Worm (Caenorhabditis elegans) whole organism, L3 larva: Measurements from ENCODE around the gene egg-1.
A peak's percentile ranks its signal among the peaks of the same experiment; 100 is the strongest.

ENCODE experiments used
- R02D3.7 ChIP-seq: fragments of 150-350 bp; optimal IDR thresholded peaks from 2 replicates; lab custom pipeline; 2014; ENCODE audit warnings: missing biosample characterization, missing genetic modification characterization
- ZK546.5 ChIP-seq: sonication (generic microtip); optimal IDR thresholded peaks from 2 replicates; lab custom pipeline; 2017; ENCODE audit warnings: missing biosample characterization, missing genetic modification characterization
- aly-2 ChIP-seq: fragments of 150-350 bp; optimal IDR thresholded peaks from 2 replicates; lab custom pipeline; 2014; ENCODE audit warnings: missing biosample characterization, missing genetic modification characterization
- ama-1 ChIP-seq: fragments of 150-350 bp; optimal IDR thresholded peaks from 2 replicates; lab custom pipeline; 2018
- ceh-16 ChIP-seq: sonication (generic microtip); optimal IDR thresholded peaks from 2 replicates; lab custom pipeline; 2017; ENCODE audit warnings: missing biosample characterization, missing genetic modification characterization
- ceh-28 ChIP-seq: fragments of 150-350 bp; optimal IDR thresholded peaks from 2 replicates; lab custom pipeline; 2014; ENCODE audit warnings: missing biosample characterization, missing genetic modification reagents, missing genetic modification characterization
- ceh-82 ChIP-seq: fragments of 150-350 bp; optimal IDR thresholded peaks from 2 replicates; lab custom pipeline; 2014; ENCODE audit warnings: missing biosample characterization, missing genetic modification characterization
- ceh-9 ChIP-seq: sonication (generic microtip); optimal IDR thresholded peaks from 2 replicates; lab custom pipeline; 2018; ENCODE audit warnings: missing biosample characterization, missing genetic modification characterization
- egl-27 ChIP-seq: sonication (generic microtip); optimal IDR thresholded peaks from 4 replicates; lab custom pipeline; 2017; ENCODE audit warnings: missing biosample characterization, missing genetic modification reagents, missing genetic modification characterization
- egl-5 ChIP-seq: fragments of 150-350 bp; optimal IDR thresholded peaks from 2 replicates; lab custom pipeline; 2017; ENCODE audit warnings: missing biosample characterization, missing genetic modification reagents, missing genetic modification characterization, inconsistent platforms
- elt-1 ChIP-seq: fragments of 150-350 bp; optimal IDR thresholded peaks from 2 replicates; lab custom pipeline; 2014; ENCODE audit warnings: missing biosample characterization, missing genetic modification characterization
- elt-2 ChIP-seq: sonication (generic microtip); optimal IDR thresholded peaks from 2 replicates; lab custom pipeline; 2016; ENCODE audit warnings: missing genetic modification reagents, mild to moderate bottlenecking, missing genetic modification characterization, missing compliant biosample characterization
- elt-3 ChIP-seq, 3 experiments: fragments of 150-350 bp in 1 of 3; sonication (generic microtip) in 2 of 3; optimal IDR thresholded peaks; 2 replicates in 2 of 3; 4 replicates in 1 of 3; lab custom pipeline; 2014 to 2017; ENCODE audit warnings: missing biosample characterization in 3 of 3, missing genetic modification characterization in 3 of 3
- eor-1 ChIP-seq, 2 experiments: fragments of 150-350 bp; optimal IDR thresholded peaks; 2 replicates each; lab custom pipeline; 2014 to 2018; ENCODE audit warnings: missing biosample characterization in 2 of 2, missing genetic modification characterization in 2 of 2
- fkh-10 ChIP-seq: sonication (generic microtip); optimal IDR thresholded peaks from 2 replicates; lab custom pipeline; 2017; ENCODE audit warnings: missing biosample characterization, missing genetic modification reagents, missing genetic modification characterization
- fos-1 ChIP-seq: fragments of 150-350 bp; optimal IDR thresholded peaks from 2 replicates; lab custom pipeline; 2014; ENCODE audit warnings: missing biosample characterization, missing genetic modification characterization
- hmg-11 ChIP-seq: sonication (generic microtip); optimal IDR thresholded peaks from 2 replicates; lab custom pipeline; 2016; ENCODE audit warnings: missing genetic modification characterization, missing compliant biosample characterization
- jun-1 ChIP-seq: fragments of 150-350 bp; optimal IDR thresholded peaks from 2 replicates; lab custom pipeline; 2014; ENCODE audit warnings: missing biosample characterization, missing genetic modification reagents, missing genetic modification characterization
- lin-15B ChIP-seq: fragments of 150-350 bp; optimal IDR thresholded peaks from 2 replicates; lab custom pipeline; 2014; ENCODE audit warnings: missing biosample characterization, missing genetic modification characterization
- lin-39 ChIP-seq: fragments of 150-350 bp; optimal IDR thresholded peaks from 2 replicates; lab custom pipeline; 2018; ENCODE audit warnings: missing biosample characterization, missing genetic modification reagents, missing genetic modification characterization
- lsy-12 ChIP-seq: sonication (generic microtip); optimal IDR thresholded peaks from 2 replicates; lab custom pipeline; 2016; ENCODE audit warnings: mild to moderate bottlenecking, missing genetic modification characterization, missing compliant biosample characterization
- nfya-1 ChIP-seq: sonication (generic microtip); optimal IDR thresholded peaks from 2 replicates; lab custom pipeline; 2017; ENCODE audit warnings: missing genetic modification characterization, mild to moderate bottlenecking, missing compliant biosample characterization, antibody characterized with exemption, moderate library complexity; ENCODE audit not compliant: insufficient read depth
- nhr-11 ChIP-seq: fragments of 150-350 bp; optimal IDR thresholded peaks from 2 replicates; lab custom pipeline; 2014; ENCODE audit warnings: missing biosample characterization, missing genetic modification characterization
- nhr-12 ChIP-seq: fragments of 150-350 bp; optimal IDR thresholded peaks from 2 replicates; lab custom pipeline; 2014; ENCODE audit warnings: missing biosample characterization, missing genetic modification characterization
- nhr-23 ChIP-seq: fragments of 150-350 bp; optimal IDR thresholded peaks from 2 replicates; lab custom pipeline; 2014; ENCODE audit warnings: missing biosample characterization, missing genetic modification reagents, missing genetic modification characterization
- nhr-237 ChIP-seq: fragments of 150-350 bp; optimal IDR thresholded peaks from 2 replicates; lab custom pipeline; 2014; ENCODE audit warnings: missing biosample characterization, missing genetic modification characterization
- nhr-25 ChIP-seq: sonication (generic microtip); optimal IDR thresholded peaks from 2 replicates; lab custom pipeline; 2017; ENCODE audit warnings: missing biosample characterization, missing genetic modification characterization
- nhr-28 ChIP-seq: fragments of 150-350 bp; optimal IDR thresholded peaks from 2 replicates; lab custom pipeline; 2014; ENCODE audit warnings: missing biosample characterization, missing genetic modification characterization
- nhr-43 ChIP-seq: sonication (generic microtip); optimal IDR thresholded peaks from 2 replicates; lab custom pipeline; 2016; ENCODE audit warnings: mild to moderate bottlenecking, missing genetic modification characterization, missing compliant biosample characterization; ENCODE audit not compliant: poor library complexity, severe bottlenecking
- nhr-67 ChIP-seq: fragments of 150-350 bp; optimal IDR thresholded peaks from 2 replicates; lab custom pipeline; 2014; ENCODE audit warnings: missing biosample characterization, missing genetic modification characterization
- nhr-76 ChIP-seq: fragments of 150-350 bp; sonication (generic microtip); optimal IDR thresholded peaks from 5 replicates; lab custom pipeline; 2014; ENCODE audit warnings: missing biosample characterization, missing genetic modification characterization
- nhr-77 ChIP-seq: fragments of 150-350 bp; optimal IDR thresholded peaks from 2 replicates; lab custom pipeline; 2014; ENCODE audit warnings: missing biosample characterization, missing genetic modification characterization
- pha-4 ChIP-seq: fragments of 150-350 bp; optimal IDR thresholded peaks from 2 replicates; lab custom pipeline; 2014; ENCODE audit warnings: missing biosample characterization, missing genetic modification reagents, missing genetic modification characterization
- pqm-1 ChIP-seq: fragments of 150-350 bp; optimal IDR thresholded peaks from 2 replicates; lab custom pipeline; 2017; ENCODE audit warnings: missing biosample characterization, missing genetic modification characterization, inconsistent platforms
- sea-2 ChIP-seq: fragments of 150-350 bp; sonication (generic microtip); optimal IDR thresholded peaks from 4 replicates; lab custom pipeline; 2014; ENCODE audit warnings: missing biosample characterization, missing genetic modification reagents, missing genetic modification characterization
- skn-1 ChIP-seq: fragments of 150-350 bp; optimal IDR thresholded peaks from 2 replicates; lab custom pipeline; 2014; ENCODE audit warnings: missing biosample characterization, missing genetic modification characterization
- snpc-4 ChIP-seq: fragments of 150-350 bp; optimal IDR thresholded peaks from 2 replicates; lab custom pipeline; 2014; ENCODE audit warnings: missing biosample characterization, missing genetic modification characterization
- unc-62 ChIP-seq: fragments of 150-350 bp; sonication (generic microtip); optimal IDR thresholded peaks from 4 replicates; lab custom pipeline; 2014; ENCODE audit warnings: missing biosample characterization, missing genetic modification reagents, missing genetic modification characterization
- zag-1 ChIP-seq: fragments of 150-350 bp; optimal IDR thresholded peaks from 2 replicates; lab custom pipeline; 2014; ENCODE audit warnings: missing biosample characterization, missing genetic modification characterization
- ztf-11 ChIP-seq: fragments of 150-350 bp; optimal IDR thresholded peaks from 2 replicates; lab custom pipeline; 2014; ENCODE audit warnings: missing biosample characterization, missing genetic modification characterization
- ztf-4 ChIP-seq: fragments of 150-350 bp; optimal IDR thresholded peaks from 2 replicates; lab custom pipeline; 2014; ENCODE audit warnings: missing biosample characterization, missing genetic modification characterization

egg-1 gene

DNA sequence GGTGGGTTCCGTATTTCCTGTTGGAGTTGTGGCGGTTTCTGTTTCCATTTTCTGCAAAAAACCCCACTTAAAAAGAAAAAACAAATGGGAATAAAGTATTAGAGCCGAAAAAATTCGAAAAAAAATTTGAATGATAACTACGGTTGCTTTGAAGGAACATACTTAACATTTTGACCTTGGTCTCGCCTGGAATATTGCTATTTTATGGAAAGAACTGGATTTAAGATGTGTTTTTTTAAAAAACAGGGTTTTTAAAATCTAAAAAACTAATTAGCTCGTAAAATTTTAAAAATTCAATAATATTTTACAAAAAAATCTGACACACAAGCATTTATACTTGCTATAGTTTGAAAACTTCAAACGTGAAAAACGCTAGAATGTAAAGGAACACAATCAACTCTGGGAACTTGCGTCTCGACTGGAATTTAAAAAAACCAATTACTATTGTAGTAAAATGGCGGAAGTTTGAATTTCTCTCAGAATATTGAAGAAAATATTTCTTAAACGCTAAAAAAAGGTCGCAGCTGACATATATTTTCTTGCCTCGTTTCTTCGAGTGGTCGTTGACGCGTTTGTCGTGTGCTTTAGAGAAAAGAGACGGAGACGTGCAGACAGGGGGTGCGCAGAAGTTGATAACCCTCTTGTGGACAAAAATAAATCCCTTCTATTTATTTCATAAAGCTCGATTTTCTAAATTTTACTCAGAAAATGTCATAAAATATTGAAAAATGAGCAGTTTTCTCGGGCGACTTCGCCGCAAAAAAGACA lies 29.8 kb upstream of the egg-1 start, which contains the start of the genes lgg-3 and rgs-5:
Gene lgg-3, minus strand, starts transcription at position 51 of the 768 bp plus-strand sequence.
Gene rgs-5, plus strand, starts transcription at position 593 of the 768 bp plus-strand sequence.
- TF ChIP-seq lin-39 (peak; percentile 30), elt-1 (tag; lab: Kevin White, UChicago) (no peak), nhr-237 (tag; lab: Kevin White, UChicago) (no peak), nfya-1 (peak; percentile 53), ama-1 (lab: Kevin White, UChicago) (no peak), egl-5 (tag; lab: Kevin White, UChicago) (peak; percentile 21), hmg-11 (tag; lab: Kevin White, UChicago) (peak; percentile 27), elt-3 (tag; optimal IDR thresholded peaks at IDR 0.05; lab: Kevin White, UChicago) (no peak), elt-2 (peak; percentile 5), ceh-28 (tag; lab: Kevin White, UChicago) (no peak), pha-4 (tag; lab: Kevin White, UChicago) (peak; percentile 60), snpc-4 (tag; lab: Kevin White, UChicago) (peak; percentile 79), lin-15B (tag; lab: Kevin White, UChicago) (peak; percentile 46), nhr-23 (tag; lab: Kevin White, UChicago) (peak; percentile 12)

DNA sequence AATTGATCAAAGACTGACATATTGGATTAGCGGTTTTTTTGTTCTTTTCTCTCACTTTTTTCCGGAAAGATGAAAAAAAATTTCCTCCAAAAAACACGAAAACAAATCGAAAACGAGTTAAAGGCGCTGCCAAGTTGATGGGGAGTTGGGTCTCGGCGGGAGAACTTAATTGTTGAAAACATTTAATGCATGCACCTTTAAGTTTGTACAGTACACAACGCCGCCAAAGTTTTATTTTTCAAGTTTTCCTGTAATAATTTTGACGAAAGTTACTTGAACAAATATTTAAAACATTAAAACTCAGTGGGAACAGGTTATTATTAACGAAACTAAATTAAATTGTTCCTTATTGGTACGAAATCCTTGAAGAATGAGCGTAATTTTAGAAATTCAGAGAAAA lies 26.5 kb upstream of the egg-1 start:
- TF ChIP-seq aly-2 (tag; lab: Kevin White, UChicago) (no peak), lin-15B (tag; lab: Kevin White, UChicago) (no peak), egl-27 (tag; lab: Kevin White, UChicago) (no peak), ceh-82 (tag; lab: Kevin White, UChicago) (no peak), ceh-28 (tag; lab: Kevin White, UChicago) (no peak), elt-1 (tag; lab: Kevin White, UChicago) (no peak), ztf-4 (tag; lab: Kevin White, UChicago) (no peak), skn-1 (tag; lab: Kevin White, UChicago) (no peak), nhr-77 (tag; lab: Kevin White, UChicago) (no peak), nhr-237 (tag; lab: Kevin White, UChicago) (no peak), pha-4 (tag; lab: Kevin White, UChicago) (no peak), nhr-28 (no peak), ceh-16 (tag; lab: Kevin White, UChicago) (no peak), ama-1 (lab: Kevin White, UChicago) (no peak), nhr-25 (tag; lab: Kevin White, UChicago) (no peak), zag-1 (tag; lab: Kevin White, UChicago) (no peak), jun-1 (tag; lab: Kevin White, UChicago) (no peak), elt-2 (no peak), elt-3 (tag; optimal IDR thresholded peaks at IDR 0.05; lab: Kevin White, UChicago) (no peak)

DNA sequence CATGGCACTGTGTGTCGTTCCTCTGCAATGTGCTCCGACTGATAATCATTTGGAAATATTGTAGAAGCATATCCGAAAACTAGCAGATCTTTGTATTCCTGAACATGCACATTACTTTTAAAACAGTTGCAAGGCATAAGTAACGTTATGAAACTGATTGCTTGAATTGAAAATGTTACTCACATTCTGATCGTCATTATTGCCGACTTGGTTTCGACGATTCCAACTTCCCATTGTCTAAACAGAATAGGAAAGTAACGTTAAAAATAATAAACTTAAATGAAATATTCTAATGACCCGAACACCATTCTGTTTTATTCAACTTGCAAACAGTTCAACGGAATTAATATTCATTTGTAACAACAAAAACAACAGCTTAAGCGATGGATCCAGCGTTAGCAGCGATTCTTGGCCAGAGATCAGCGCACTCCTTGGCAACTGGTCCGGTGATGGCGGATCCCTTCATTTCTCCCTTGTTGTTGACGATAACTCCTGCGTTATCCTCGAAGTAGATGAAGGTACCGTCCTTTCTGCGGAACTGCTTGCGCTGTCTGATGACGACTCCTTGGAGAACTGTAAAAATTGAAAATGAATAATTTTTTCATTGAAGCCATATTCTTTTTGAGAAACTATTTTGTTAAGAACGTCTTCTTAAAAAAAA lies 22.6 kb upstream of the egg-1 start, which contains the start of gene swp-1:
Gene swp-1, minus strand, starts transcription at position 298 of the 661 bp plus-strand sequence.
- no peak for TF ChIP-seq ztf-4 (tag; lab: Kevin White, UChicago)
- no peak for TF ChIP-seq hmg-11 (tag; lab: Kevin White, UChicago)
- no peak for TF ChIP-seq jun-1 (tag; lab: Kevin White, UChicago)
- TF ChIP-seq ztf-11 (tag; lab: Kevin White, UChicago): no peak
- no peak for TF ChIP-seq pqm-1

DNA sequence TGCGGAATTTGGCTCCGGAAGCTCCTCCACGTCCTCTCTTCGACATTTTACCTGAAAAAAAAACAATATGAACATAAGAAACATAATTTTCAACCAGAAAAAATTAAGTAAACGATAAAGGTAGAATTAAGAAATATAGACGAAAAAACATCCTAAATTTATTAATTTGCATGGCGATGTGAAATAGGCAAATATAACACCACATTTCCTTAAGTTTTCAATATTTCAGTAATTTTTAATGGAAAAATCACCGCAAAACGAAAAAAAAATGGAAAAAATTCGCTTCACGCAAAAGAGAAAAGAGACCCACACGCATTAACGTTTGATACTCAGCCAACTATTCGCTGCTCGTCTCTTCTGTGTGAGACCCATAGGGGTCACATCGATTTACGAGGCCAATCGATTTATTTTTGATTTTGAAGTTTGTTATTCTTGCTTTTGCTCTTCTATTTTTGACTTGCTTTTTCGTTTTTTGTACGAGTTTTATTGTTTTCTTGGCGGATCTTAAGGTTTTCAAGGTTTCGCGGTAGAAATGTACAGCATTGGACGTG lies 21.8 kb upstream of the egg-1 start, which contains the start of gene rpl-23:
Gene rpl-23, minus strand, starts transcription at position 51 of the 551 bp plus-strand sequence.
- TF ChIP-seq egl-5 (tag; lab: Kevin White, UChicago) (peak; percentile 97), nhr-11 (tag; lab: Kevin White, UChicago) (peak; percentile 80), elt-3 (tag; optimal IDR thresholded peaks at IDR 0.05; lab: Kevin White, UChicago) (no peak), eor-1 (tag; optimal IDR thresholded peaks at IDR 0.05; lab: Kevin White, UChicago) (no peak), ZK546.5 (tag; lab: Kevin White, UChicago) (peak; percentile 3), aly-2 (tag; lab: Kevin White, UChicago) (no peak), ztf-4 (tag; lab: Kevin White, UChicago) (no peak), fos-1 (tag; lab: Kevin White, UChicago) (peak; percentile 48), nhr-43 (tag; lab: Kevin White, UChicago) (peak; percentile 58), ceh-9 (tag; lab: Kevin White, UChicago) (no peak), pqm-1 (peak; percentile 91), elt-2 (peak; percentile 55), nhr-76 (no peak), nhr-12 (no peak), R02D3.7 (peak; percentile 99), unc-62 (GFP tag; lab: Kevin White, UChicago) (no peak), ama-1 (lab: Kevin White, UChicago) (peak; percentile 36), ceh-82 (tag; lab: Kevin White, UChicago) (peak; percentile 56), nfya-1 (peak; percentile 96), sea-2 (no peak), ztf-11 (tag; lab: Kevin White, UChicago) (no peak), ceh-16 (tag; lab: Kevin White, UChicago) (peak; percentile 65), lsy-12 (peak; percentile 70), nhr-67 (tag; lab: Kevin White, UChicago) (no peak), zag-1 (tag; lab: Kevin White, UChicago) (peak; percentile 7), nhr-77 (tag; lab: Kevin White, UChicago) (peak; percentile 32), fkh-10 (GFP tag; lab: Kevin White, UChicago) (peak; percentile 81)
